Fruit fly (Drosophila melanogaster) whole organism, embryonic: Measurements from ENCODE around the gene how.

Experiments used
- CG10209 ChIP-seq: fragments of 200-800 bp; sonication (Bioruptor generic); optimal IDR thresholded peaks from 3 replicates; lab custom pipeline; 2017; ENCODE audit warnings: missing biosample characterization, mild to moderate bottlenecking, missing genetic modification characterization, missing genetic modification reagents
- CG10366 ChIP-seq: fragments of 200-800 bp; sonication (Bioruptor generic); IDR thresholded peaks from 2 replicates; pipeline ENCODE4 v1.3.6; 2022; ENCODE audit warnings: missing biosample characterization, missing genetic modification characterization
- CG10959 ChIP-seq: fragments of 200-800 bp; sonication (Bioruptor generic); IDR thresholded peaks from 2 replicates; pipeline ENCODE4 v1.3.6; 2022; ENCODE audit warnings: missing biosample characterization, missing genetic modification characterization
- CG11560 ChIP-seq: fragments of 200-800 bp; sonication (Bioruptor generic); IDR thresholded peaks from 3 replicates; pipeline ENCODE4 v1.3.6; 2022; ENCODE audit warnings: missing biosample characterization, missing genetic modification characterization
- CG13624 ChIP-seq: fragments of 200-800 bp; sonication (Bioruptor generic); optimal IDR thresholded peaks from 2 replicates; lab custom pipeline; 2016; ENCODE audit warnings: missing biosample characterization, missing genetic modification characterization
- CG13775 ChIP-seq: fragments of 200-800 bp; sonication (Bioruptor generic); optimal IDR thresholded peaks from 3 replicates; lab custom pipeline; 2017; ENCODE audit warnings: missing biosample characterization, mild to moderate bottlenecking, missing genetic modification characterization
- CG14050 ChIP-seq: fragments of 200-800 bp; sonication (Bioruptor generic); IDR thresholded peaks from 3 replicates; pipeline ENCODE4 v1.3.6; 2022; ENCODE audit warnings: missing biosample characterization, missing genetic modification characterization
- CG14965 ChIP-seq: fragments of 200-800 bp; sonication (Bioruptor generic); optimal IDR thresholded peaks from 2 replicates; lab custom pipeline; 2016; ENCODE audit warnings: missing biosample characterization, missing genetic modification characterization, borderline replicate concordance
- CG2129 ChIP-seq: fragments of 200-800 bp; sonication (Bioruptor generic); IDR thresholded peaks from 2 replicates; pipeline ENCODE4 v1.3.6; 2022; ENCODE audit warnings: missing biosample characterization, missing genetic modification characterization; ENCODE audit not compliant: partially characterized antibody
- CG3065 ChIP-seq: fragments of 200-800 bp; sonication (Bioruptor generic); optimal IDR thresholded peaks from 2 replicates; lab custom pipeline; 2016; ENCODE audit warnings: missing biosample characterization, missing genetic modification characterization
- CG31224 ChIP-seq: fragments of 200-800 bp; sonication (Bioruptor generic); IDR thresholded peaks from 2 replicates; pipeline ENCODE4 v1.3.6; 2022; ENCODE audit warnings: missing biosample characterization, missing genetic modification characterization
- CG3995 ChIP-seq: fragments of 200-800 bp; sonication (Bioruptor generic); optimal IDR thresholded peaks from 3 replicates; lab custom pipeline; 2016; ENCODE audit warnings: missing biosample characterization, missing genetic modification characterization
- CG4282 ChIP-seq: fragments of 200-800 bp; sonication (Bioruptor generic); optimal IDR thresholded peaks from 2 replicates; lab custom pipeline; 2016; ENCODE audit warnings: missing biosample characterization, missing genetic modification characterization
- CG5245 ChIP-seq: fragments of 200-800 bp; sonication (Bioruptor generic); optimal IDR thresholded peaks from 3 replicates; lab custom pipeline; 2016; ENCODE audit warnings: missing biosample characterization, missing genetic modification characterization
- CG6683 ChIP-seq: fragments of 200-800 bp; sonication (Bioruptor generic); optimal IDR thresholded peaks from 2 replicates; lab custom pipeline; 2017; ENCODE audit warnings: missing biosample characterization, mild to moderate bottlenecking, missing genetic modification characterization, missing genetic modification reagents
- CG7745 ChIP-seq: fragments of 200-800 bp; sonication (Bioruptor generic); optimal IDR thresholded peaks from 2 replicates; lab custom pipeline; 2018; ENCODE audit warnings: missing biosample characterization, mild to moderate bottlenecking, missing genetic modification characterization, moderate library complexity
- CG7963 ChIP-seq: fragments of 200-800 bp; sonication (Bioruptor generic); IDR thresholded peaks from 3 replicates; pipeline ENCODE4 v1.3.6; 2022; ENCODE audit warnings: missing biosample characterization, missing genetic modification characterization; ENCODE audit not compliant: partially characterized antibody
- CG9609 ChIP-seq: fragments of 200-800 bp; sonication (Bioruptor generic); optimal IDR thresholded peaks from 3 replicates; lab custom pipeline; 2016; ENCODE audit warnings: missing biosample characterization, missing genetic modification characterization
- CkIIα-i1 ChIP-seq: fragments of 200-800 bp; sonication (Bioruptor generic); IDR thresholded peaks from 2 replicates; pipeline ENCODE4 v1.3.6; 2022; ENCODE audit warnings: missing biosample characterization, missing genetic modification characterization
- CrebB ChIP-seq: fragments of 200-800 bp; sonication (Bioruptor generic); optimal IDR thresholded peaks from 3 replicates; lab custom pipeline; 2018; ENCODE audit warnings: missing biosample characterization, mild to moderate bottlenecking, missing genetic modification characterization
- D19A ChIP-seq: fragments of 200-800 bp; optimal IDR thresholded peaks from 3 replicates; lab custom pipeline; 2019; ENCODE audit warnings: missing biosample characterization, mild to moderate bottlenecking, missing genetic modification characterization, moderate library complexity
- Dbx ChIP-seq: fragments of 200-800 bp; sonication (Bioruptor generic); IDR thresholded peaks from 3 replicates; pipeline ENCODE4 v1.3.6; 2022; ENCODE audit warnings: missing biosample characterization, missing genetic modification characterization
- Dll ChIP-seq: fragments of 200-800 bp; sonication (Bioruptor generic); IDR thresholded peaks from 4 replicates; pipeline ENCODE4 v1.3.6; 2022; ENCODE audit warnings: missing biosample characterization, missing genetic modification characterization; ENCODE audit not compliant: partially characterized antibody
- Drgx ChIP-seq: fragments of 200-800 bp; sonication (Bioruptor generic); IDR thresholded peaks from 2 replicates; pipeline ENCODE4 v1.3.6; 2022; ENCODE audit warnings: missing biosample characterization, missing genetic modification characterization
- ERR ChIP-seq: fragments of 200-800 bp; sonication (Bioruptor generic); optimal IDR thresholded peaks from 2 replicates; lab custom pipeline; 2016; ENCODE audit warnings: missing biosample characterization, missing genetic modification characterization
- Fer1 ChIP-seq: fragments of 200-800 bp; sonication (Bioruptor generic); optimal IDR thresholded peaks from 2 replicates; lab custom pipeline; 2017; ENCODE audit warnings: missing biosample characterization, mild to moderate bottlenecking, missing genetic modification characterization
- MESR4 ChIP-seq: fragments of 200-800 bp; sonication (Bioruptor generic); optimal IDR thresholded peaks from 2 replicates; lab custom pipeline; 2018; ENCODE audit warnings: missing biosample characterization, mild to moderate bottlenecking, missing genetic modification characterization, moderate library complexity
- Ptx1 ChIP-seq: fragments of 200-800 bp; sonication (Bioruptor generic); IDR thresholded peaks from 2 replicates; pipeline ENCODE4 v1.3.6; 2022; ENCODE audit warnings: missing biosample characterization, missing genetic modification characterization
- Tbp ChIP-seq: fragments of >200 bp; optimal IDR thresholded peaks from 2 replicates; lab custom pipeline; 2018; ENCODE audit warnings: missing biosample characterization, missing genetic modification characterization
- amos ChIP-seq: fragments of 200-800 bp; sonication (Bioruptor generic); IDR thresholded peaks from 2 replicates; pipeline ENCODE4 v1.3.6; 2022; ENCODE audit warnings: missing biosample characterization, missing genetic modification characterization; ENCODE audit not compliant: partially characterized antibody
- az2 ChIP-seq: fragments of 200-800 bp; sonication (Bioruptor generic); optimal IDR thresholded peaks from 3 replicates; lab custom pipeline; 2016; ENCODE audit warnings: missing biosample characterization, missing genetic modification characterization
- cad ChIP-seq: fragments of >200 bp; optimal IDR thresholded peaks from 2 replicates; lab custom pipeline; 2017; ENCODE audit warnings: missing biosample characterization, missing genetic modification characterization
- ci ChIP-seq: fragments of 200-800 bp; sonication (Bioruptor generic); IDR thresholded peaks from 3 replicates; pipeline ENCODE4 v1.3.6; 2022; ENCODE audit warnings: missing biosample characterization, missing genetic modification characterization
- corto ChIP-seq: fragments of 200-800 bp; sonication (Bioruptor generic); optimal IDR thresholded peaks from 2 replicates; lab custom pipeline; 2016; ENCODE audit warnings: missing biosample characterization, mild to moderate bottlenecking, missing genetic modification characterization, moderate library complexity
- dm ChIP-seq: fragments of 200-800 bp; sonication (Bioruptor generic); optimal IDR thresholded peaks from 3 replicates; lab custom pipeline; 2016; ENCODE audit warnings: missing biosample characterization, missing genetic modification characterization
- grau ChIP-seq: fragments of 200-800 bp; optimal IDR thresholded peaks from 3 replicates; lab custom pipeline; 2019; ENCODE audit warnings: missing biosample characterization, mild to moderate bottlenecking, missing genetic modification characterization, moderate library complexity
- hkb ChIP-seq, 2 experiments: fragments of 200-800 bp in 1 of 2; fragments of >200 bp in 1 of 2; sonication (Bioruptor generic) in 1 of 2; IDR thresholded peaks in 1 of 2; optimal IDR thresholded peaks in 1 of 2; 2 replicates each; pipeline versions ENCODE4 v1.3.6 to Lab custom; 2017 to 2022; ENCODE audit warnings: missing biosample characterization in 1 of 2, missing genetic modification characterization in 1 of 2
- insv ChIP-seq, 2 experiments: fragments of 200-800 bp; sonication (Bioruptor generic); optimal IDR thresholded peaks; 3 replicates each; lab custom pipeline; 2016 to 2018; ENCODE audit warnings: missing biosample characterization in 2 of 2, missing genetic modification characterization in 2 of 2
- klu ChIP-seq: fragments of 200-800 bp; sonication (Bioruptor generic); IDR thresholded peaks from 2 replicates; pipeline ENCODE4 v1.3.6; 2022; ENCODE audit warnings: missing biosample characterization, missing genetic modification characterization
- lilli ChIP-seq: fragments of 200-800 bp; sonication (Bioruptor generic); optimal IDR thresholded peaks from 3 replicates; lab custom pipeline; 2016; ENCODE audit warnings: missing biosample characterization, missing genetic modification characterization
- mirr ChIP-seq: fragments of 200-800 bp; sonication (Bioruptor generic); optimal IDR thresholded peaks from 3 replicates; lab custom pipeline; 2018; ENCODE audit warnings: missing biosample characterization, mild to moderate bottlenecking, missing genetic modification characterization
- nom ChIP-seq: fragments of 200-800 bp; sonication (Bioruptor generic); optimal IDR thresholded peaks from 2 replicates; lab custom pipeline; 2017; ENCODE audit warnings: missing biosample characterization, missing genetic modification characterization, mild to moderate bottlenecking, moderate library complexity, missing genetic modification reagents
- peb ChIP-seq: fragments of 200-800 bp; sonication (Bioruptor generic); IDR thresholded peaks from 2 replicates; pipeline ENCODE4 v1.3.6; 2022; ENCODE audit warnings: missing biosample characterization, missing genetic modification characterization
- run ChIP-seq: fragments of 200-800 bp; sonication (Bioruptor generic); optimal IDR thresholded peaks from 3 replicates; lab custom pipeline; 2018; ENCODE audit warnings: missing biosample characterization, mild to moderate bottlenecking, missing genetic modification characterization
- salm ChIP-seq: fragments of 200-800 bp; sonication (Bioruptor generic); optimal IDR thresholded peaks from 2 replicates; lab custom pipeline; 2018; ENCODE audit warnings: missing biosample characterization, mild to moderate bottlenecking, missing genetic modification characterization
- scrt ChIP-seq: fragments of 200-800 bp; sonication (Bioruptor generic); optimal IDR thresholded peaks from 2 replicates; lab custom pipeline; 2018; ENCODE audit warnings: missing biosample characterization, mild to moderate bottlenecking, missing genetic modification characterization, moderate library complexity
- sens ChIP-seq: fragments of 200-800 bp; sonication (Bioruptor generic); peaks from one replicate; lab custom pipeline; 2016; ENCODE audit warnings: missing biosample characterization, missing genetic modification characterization
- sob ChIP-seq: fragments of 200-800 bp; sonication (Bioruptor generic); IDR thresholded peaks from 2 replicates; pipeline ENCODE4 v1.3.6; 2022; ENCODE audit warnings: missing biosample characterization, missing genetic modification characterization
- tup ChIP-seq: fragments of 200-800 bp; sonication (Bioruptor generic); optimal IDR thresholded peaks from 2 replicates; lab custom pipeline; 2016; ENCODE audit warnings: missing biosample characterization, mild to moderate bottlenecking, missing genetic modification characterization, moderate library complexity

how gene

DNA sequence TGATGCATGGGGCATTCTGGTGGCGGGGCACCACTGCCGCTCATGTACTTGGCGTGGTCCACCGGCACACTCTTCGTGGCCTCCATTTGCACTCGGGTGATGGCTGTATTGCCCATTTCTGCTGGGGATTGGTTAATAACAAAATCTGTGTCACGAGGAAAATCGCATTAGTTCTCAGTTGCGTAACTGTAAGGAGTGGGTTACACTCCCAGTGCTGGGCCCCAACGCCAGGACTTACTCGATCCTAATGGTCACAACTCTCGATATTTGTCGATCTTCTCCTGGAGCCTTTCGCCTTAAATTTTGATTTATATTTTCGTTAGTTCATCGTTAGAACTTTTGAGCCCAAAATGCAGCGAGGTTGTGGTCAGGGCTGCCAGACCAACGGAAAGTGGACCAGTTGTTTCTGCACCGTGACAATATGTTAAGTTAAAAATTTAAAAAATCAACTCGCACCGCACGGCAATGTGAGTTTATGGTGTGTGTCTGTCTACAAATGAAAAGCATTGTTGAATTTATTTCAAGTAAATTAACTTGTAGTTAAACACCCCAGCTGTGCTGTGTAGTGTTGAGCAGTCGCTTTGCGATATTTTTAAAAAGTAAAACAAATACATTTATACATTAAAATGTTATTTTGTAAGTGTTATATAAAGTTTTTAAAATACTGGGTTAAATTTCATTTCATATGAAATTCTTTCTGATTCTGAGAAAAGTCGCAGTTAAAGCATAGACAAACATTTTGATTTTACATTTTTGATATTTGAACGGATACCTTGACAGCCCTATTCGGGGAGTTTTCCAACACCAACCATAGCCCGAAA lies 14.9 kb upstream of the how start, which contains the start of the genes Cchl and ND-42 (continued):
- peak; percentile 52 for TF ChIP-seq amos
- TF ChIP-seq CG5245 (GFP tag; lab: Kevin White, UChicago), result peak; percentile 66
- TF ChIP-seq D19A (tag; lab: Kevin White, UChicago), result no peak
- TF ChIP-seq peb (GFP tag; lab: Robert Waterston, UW), result 0 out of 2 replicates have a peak, but pooled peaks have one; percentile 12
- peak; percentile 74 for TF ChIP-seq Fer1 (GFP tag; lab: Kevin White, UChicago)
- TF ChIP-seq CG6683, result peak; percentile 48
- peak; percentile 56 for TF ChIP-seq tup (GFP tag; lab: Kevin White, UChicago)
- peak; percentile 55 for TF ChIP-seq CG10366
- no peak for TF ChIP-seq CG7745 (tag; lab: Kevin White, UChicago)
- peak; percentile 66 for TF ChIP-seq CG13624 (GFP tag; lab: Kevin White, UChicago)
- TF ChIP-seq scrt, result no peak
- TF ChIP-seq sens (GFP tag; lab: Kevin White, UChicago), result peak; percentile 96
- peak; percentile 14 for TF ChIP-seq CG4282 (GFP tag; lab: Kevin White, UChicago)

DNA sequence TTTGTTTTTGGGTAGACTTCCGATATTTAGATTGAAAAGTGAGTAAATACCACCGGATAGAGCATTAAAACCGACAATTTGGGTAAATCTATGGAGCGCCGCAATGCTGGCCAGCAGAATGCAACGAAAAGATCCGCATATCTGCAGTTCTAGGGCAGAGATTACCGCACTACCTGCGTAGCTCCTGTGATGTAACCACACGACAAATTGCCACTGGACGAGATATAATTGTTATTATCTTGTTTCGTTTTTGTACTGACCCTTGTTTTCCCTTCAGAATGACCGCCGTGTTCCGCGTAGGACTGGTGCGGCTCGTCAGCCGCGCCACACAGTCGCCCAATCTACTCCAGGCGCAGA lies 14.3 kb upstream of the how start:
- no peak for TF ChIP-seq CG14965 (GFP tag; lab: Kevin White, UChicago)
- TF ChIP-seq hkb (optimal IDR thresholded peaks at IDR 0.05; lab: Kevin White, UChicago), result no peak
- TF ChIP-seq hkb (GFP tag; IDR thresholded peaks at IDR 0.05; lab: Robert Waterston, UW), result no peak
- TF ChIP-seq grau (tag; lab: Kevin White, UChicago), result no peak
- TF ChIP-seq Ptx1, result no peak
- peak; percentile 73 for TF ChIP-seq MESR4 (GFP tag; lab: Kevin White, UChicago)
- TF ChIP-seq CG2129 (GFP tag; lab: Robert Waterston, UW), result no peak
- no peak for TF ChIP-seq lilli (GFP tag; lab: Kevin White, UChicago)
- no peak for TF ChIP-seq az2
- TF ChIP-seq CG14050 (GFP tag; lab: Robert Waterston, UW), result no peak
- no peak for TF ChIP-seq CG3065 (GFP tag; lab: Kevin White, UChicago)
- TF ChIP-seq corto (GFP tag; lab: Kevin White, UChicago), result no peak
- no peak for TF ChIP-seq CG10209 (GFP tag; lab: Kevin White, UChicago)
- no peak for TF ChIP-seq mirr (GFP tag; lab: Kevin White, UChicago)
- TF ChIP-seq run, result no peak
- TF ChIP-seq cad (GFP tag; lab: Kevin White, UChicago), result no peak
- no peak for TF ChIP-seq sob (GFP tag; lab: Robert Waterston, UW)
- no peak for TF ChIP-seq dm (GFP tag; lab: Kevin White, UChicago)
- no peak for TF ChIP-seq CG11560
- no peak for TF ChIP-seq ERR (GFP tag; lab: Kevin White, UChicago)
- TF ChIP-seq ci (GFP tag; lab: Robert Waterston, UW), result no peak
- TF ChIP-seq CrebB, result no peak
- no peak for TF ChIP-seq CG10959
- no peak for TF ChIP-seq CG3995 (GFP tag; lab: Kevin White, UChicago)
- no peak for TF ChIP-seq nom (GFP tag; lab: Kevin White, UChicago)
- TF ChIP-seq Tbp (GFP tag; lab: Kevin White, UChicago), result no peak
- no peak for TF ChIP-seq CG9609 (GFP tag; lab: Kevin White, UChicago)
- TF ChIP-seq Dbx (GFP tag; lab: Robert Waterston, UW), result no peak
- no peak for TF ChIP-seq CG31224 (GFP tag; lab: Robert Waterston, UW)
- no peak for TF ChIP-seq CG13775 (GFP tag; lab: Kevin White, UChicago)
- no peak for TF ChIP-seq CG7963
- TF ChIP-seq Dll (GFP tag; lab: Robert Waterston, UW), result no peak
- no peak for TF ChIP-seq Drgx (GFP tag; lab: Robert Waterston, UW)
- TF ChIP-seq CkIIα-i1 (GFP tag; lab: Robert Waterston, UW), result no peak
- no peak for TF ChIP-seq salm (tag; lab: Kevin White, UChicago)
- TF ChIP-seq insv (GFP tag; optimal IDR thresholded peaks at IDR 0.05; lab: Kevin White, UChicago), result no peak
- TF ChIP-seq klu, result no peak
